Worm (Caenorhabditis elegans) whole organism, midembryonic: ENCODE data around the gene nhr-209.

Experiments used
- cog-1 ChIP-seq: sonication (generic microtip); optimal IDR thresholded peaks from 2 replicates; lab custom pipeline; 2016; ENCODE audit warnings: missing genetic modification characterization, missing compliant biosample characterization
- klf-2 ChIP-seq: fragments of 200-800 bp; sonication (Bioruptor generic); conservative IDR thresholded peaks from 2 replicates; pipeline ENCODE4 v1.3.6; 2022; ENCODE audit warnings: missing genetic modification reagents, missing genetic modification characterization, missing compliant biosample characterization
- ref-1 ChIP-seq: fragments of 200-800 bp; sonication (Bioruptor generic); conservative IDR thresholded peaks from 2 replicates; pipeline ENCODE4 v1.3.6; 2022; ENCODE audit warnings: missing genetic modification reagents, missing genetic modification characterization, missing compliant biosample characterization
- ztf-29 ChIP-seq: fragments of 200-800 bp; sonication (Bioruptor generic); IDR thresholded peaks from 2 replicates; pipeline ENCODE4 v1.3.6; 2022; ENCODE audit warnings: missing genetic modification reagents, missing genetic modification characterization, missing compliant biosample characterization

ce11 chrV:12071483-12071882 lies 26.5 kb upstream of the nhr-209 start:
- no peak for TF ChIP-seq ztf-29 (GFP tag; lab: Robert Waterston, UW)
- no peak for TF ChIP-seq ref-1 (GFP tag; lab: Robert Waterston, UW)
- no peak for TF ChIP-seq klf-2 (GFP tag; lab: Robert Waterston, UW)
- no peak for TF ChIP-seq cog-1 (tag; lab: Kevin White, UChicago)
